Fruit fly (Drosophila melanogaster): Measurements from ENCODE around the gene Osi4.

Osi4 gene

DNA sequence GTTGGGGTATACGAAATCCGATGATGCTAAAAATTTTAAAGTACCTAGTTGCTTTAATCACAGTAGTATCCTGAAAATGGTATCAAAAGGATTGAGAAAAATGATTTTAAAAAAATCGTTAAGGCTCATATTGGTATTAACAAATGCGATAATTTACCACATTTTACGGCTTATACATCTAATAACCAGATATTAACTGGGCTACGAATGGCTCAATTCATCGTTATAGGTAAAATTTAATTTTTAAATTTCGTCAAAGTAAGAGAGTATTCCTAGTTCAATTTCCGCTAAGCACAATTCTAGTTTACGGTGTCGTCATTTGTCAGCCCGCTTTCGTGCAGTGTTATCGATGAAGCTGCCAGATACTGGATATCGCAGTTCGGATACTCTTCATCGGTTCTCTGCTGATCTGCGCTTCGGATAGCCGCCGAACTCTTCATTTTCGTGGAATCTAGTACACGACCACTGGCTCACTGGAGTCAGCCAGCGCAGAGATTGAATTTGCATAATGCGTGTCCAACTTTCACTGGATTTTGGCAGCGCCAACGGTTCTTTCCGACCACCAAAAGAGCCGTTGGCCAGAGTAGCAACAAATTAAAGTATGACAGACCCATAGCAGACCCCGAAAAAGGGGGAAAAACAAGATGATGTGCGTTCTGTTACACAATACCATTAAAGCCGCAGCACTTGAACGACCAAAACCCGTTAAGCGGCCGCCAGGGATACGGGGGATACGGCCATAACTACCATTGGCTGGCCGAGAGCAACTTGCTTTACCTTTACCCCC lies 7.7 kb upstream of the Osi4 start (continued):
- no peak for TF ChIP-seq CG32767 (GFP tag; IDR thresholded peaks at IDR 0.05)
- no peak for TF ChIP-seq CG13775 (GFP tag; optimal IDR thresholded peaks at IDR 0.05)
- no peak for TF ChIP-seq ham (GFP tag; IDR thresholded peaks at IDR 0.05)
- peak; percentile 7 for TF ChIP-seq trem (tag; optimal IDR thresholded peaks at IDR 0.05)
- TF ChIP-seq CG2889 (GFP tag; IDR thresholded peaks at IDR 0.05) = no peak
- no peak for TF ChIP-seq CG9727 (GFP tag; optimal IDR thresholded peaks at IDR 0.05)
- peak; percentile 25 for TF ChIP-seq CoRest (tag; optimal IDR thresholded peaks at IDR 0.05)
- TF ChIP-seq H2.0 (GFP tag; IDR thresholded peaks at IDR 0.05) = no peak
- TF ChIP-seq CG9797 (GFP tag; optimal IDR thresholded peaks at IDR 0.05) = no peak
- TF ChIP-seq btn (GFP tag; optimal IDR thresholded peaks at IDR 0.05) = no peak
- TF ChIP-seq Gsc (GFP tag; IDR thresholded peaks at IDR 0.05) = no peak
- no peak for TF ChIP-seq Camta (GFP tag; optimal IDR thresholded peaks at IDR 0.05)
- no peak for TF ChIP-seq ac (GFP tag; optimal IDR thresholded peaks at IDR 0.05)
- TF ChIP-seq Dip3 (GFP tag; optimal IDR thresholded peaks at IDR 0.05) = no peak
- TF ChIP-seq pita (GFP tag; optimal IDR thresholded peaks at IDR 0.05) = no peak
- no peak for TF ChIP-seq CG8944 (GFP tag; optimal IDR thresholded peaks at IDR 0.05)
- no peak for TF ChIP-seq B-H1 (GFP tag; IDR thresholded peaks at IDR 0.05)
- TF ChIP-seq CG16813 (GFP tag; IDR thresholded peaks at IDR 0.05; ENCODE audit: partially characterized antibody) = no peak
- TF ChIP-seq fru (optimal IDR thresholded peaks at IDR 0.05) = no peak
- TF ChIP-seq gcm (GFP tag; optimal IDR thresholded peaks at IDR 0.05) = no peak
- TF ChIP-seq ato (GFP tag; IDR thresholded peaks at IDR 0.05; ENCODE audit: partially characterized antibody) = no peak
- TF ChIP-seq CG34224 (GFP tag; IDR thresholded peaks at IDR 0.05; ENCODE audit: partially characterized antibody) = no peak
- no peak for TF ChIP-seq emc (GFP tag; optimal IDR thresholded peaks at IDR 0.05)
- no peak for TF ChIP-seq mirr (GFP tag; optimal IDR thresholded peaks at IDR 0.05)
- peak; percentile 17 for TF ChIP-seq CG1603 (tag; optimal IDR thresholded peaks at IDR 0.05)
- TF ChIP-seq CG6654 (GFP tag; optimal IDR thresholded peaks at IDR 0.05) = peak; percentile 24
- no peak for TF ChIP-seq h (optimal IDR thresholded peaks at IDR 0.05)
- TF ChIP-seq pum (GFP tag; optimal IDR thresholded peaks at IDR 0.05) = peak; percentile 1
- TF ChIP-seq MBD-R2 (GFP tag; IDR thresholded peaks at IDR 0.05) = no peak
- TF ChIP-seq HLH4C (GFP tag; IDR thresholded peaks at IDR 0.05; ENCODE audit: partially characterized antibody) = no peak
- no peak for TF ChIP-seq CG3163 (GFP tag; optimal IDR thresholded peaks at IDR 0.05)
- TF ChIP-seq tio (GFP tag; optimal IDR thresholded peaks at IDR 0.05) = no peak
- no peak for TF ChIP-seq Hmx (GFP tag; optimal IDR thresholded peaks at IDR 0.05)
- no peak for TF ChIP-seq p53 (GFP tag; optimal IDR thresholded peaks at IDR 0.05)
- no peak for TF ChIP-seq ap (GFP tag; IDR thresholded peaks at IDR 0.05)
- TF ChIP-seq CG10462 (GFP tag; optimal IDR thresholded peaks at IDR 0.05) = no peak
- no peak for TF ChIP-seq CG14050 (GFP tag; IDR thresholded peaks at IDR 0.05)
- no peak for TF ChIP-seq CG32532 (GFP tag; IDR thresholded peaks at IDR 0.05)
- no peak for TF ChIP-seq CG4617 (GFP tag; optimal IDR thresholded peaks at IDR 0.05; ENCODE audit: borderline replicate concordance)
- no peak for TF ChIP-seq sob (GFP tag; IDR thresholded peaks at IDR 0.05)
- peak; percentile 8 for TF ChIP-seq CG8388 (GFP tag; optimal IDR thresholded peaks at IDR 0.05)
- TF ChIP-seq CG30431 (GFP tag; optimal IDR thresholded peaks at IDR 0.05) = no peak
- TF ChIP-seq Doc2 (GFP tag; IDR thresholded peaks at IDR 0.05) = no peak
- TF ChIP-seq Asciz (GFP tag; optimal IDR thresholded peaks at IDR 0.05) = peak; percentile 20
- no peak for TF ChIP-seq sens-2 (GFP tag; IDR thresholded peaks at IDR 0.05)
- TF ChIP-seq Elba2 (GFP tag; optimal IDR thresholded peaks at IDR 0.05) = no peak
- no peak for TF ChIP-seq CG14667 (GFP tag; IDR thresholded peaks at IDR 0.05)
- TF ChIP-seq eve (GFP tag; optimal IDR thresholded peaks at IDR 0.05) = peak in 1 of 2 experiments; percentile 40
- TF ChIP-seq dmrt99B (tag; optimal IDR thresholded peaks at IDR 0.05) = peak; percentile 45
- no peak for TF ChIP-seq nau (GFP tag; optimal IDR thresholded peaks at IDR 0.05)
- no peak for TF ChIP-seq CG8359 (GFP tag; optimal IDR thresholded peaks at IDR 0.05; ENCODE audit: borderline replicate concordance)

Data from whole organism, embryonic.